Worm (Caenorhabditis elegans) whole organism, mixed stage, embryonic: ENCODE data around the gene csc-1.
A peak's percentile ranks its signal among the peaks of the same experiment; 100 is the strongest.

Experiments
- M03D4.4 ChIP-seq: sonication (generic microtip); optimal IDR thresholded peaks from 2 replicates; lab custom pipeline; 2017; ENCODE audit warnings: mild to moderate bottlenecking, missing genetic modification characterization, missing compliant biosample characterization
- bed-3 ChIP-seq: fragments of 200-800 bp; sonication (Bioruptor generic); optimal IDR thresholded peaks from 3 replicates; lab custom pipeline; 2018; ENCODE audit warnings: mild to moderate bottlenecking, missing genetic modification characterization, moderate library complexity, missing compliant biosample characterization
- blmp-1 ChIP-seq: fragments of 150-350 bp; optimal IDR thresholded peaks from 2 replicates; lab custom pipeline; 2014; ENCODE audit warnings: missing biosample characterization, missing genetic modification characterization
- ceh-39 ChIP-seq: fragments of 150-350 bp; optimal IDR thresholded peaks from 2 replicates; lab custom pipeline; 2014; ENCODE audit warnings: missing biosample characterization, missing genetic modification characterization
- ceh-43 ChIP-seq: fragments of 200-800 bp; sonication (Bioruptor generic); optimal IDR thresholded peaks from 2 replicates; lab custom pipeline; 2018; ENCODE audit warnings: mild to moderate bottlenecking, missing genetic modification characterization, moderate library complexity, missing compliant biosample characterization
- ceh-83 ChIP-seq: fragments of 200-800 bp; sonication (Bioruptor generic); optimal IDR thresholded peaks from 2 replicates; lab custom pipeline; 2018; ENCODE audit warnings: mild to moderate bottlenecking, missing genetic modification characterization, missing compliant biosample characterization
- ces-1 ChIP-seq: fragments of 150-350 bp; optimal IDR thresholded peaks from 2 replicates; lab custom pipeline; 2014; ENCODE audit warnings: missing biosample characterization, missing genetic modification reagents, missing genetic modification characterization
- cnd-1 ChIP-seq: fragments of 200-800 bp; sonication (Bioruptor generic); optimal IDR thresholded peaks from 2 replicates; lab custom pipeline; 2018; ENCODE audit warnings: mild to moderate bottlenecking, missing genetic modification characterization, missing compliant biosample characterization
- drap-1 ChIP-seq: fragments of 200-800 bp; sonication (Bioruptor generic); optimal IDR thresholded peaks from 3 replicates; lab custom pipeline; 2018; ENCODE audit warnings: mild to moderate bottlenecking, missing genetic modification characterization, missing compliant biosample characterization
- elt-1 ChIP-seq: sonication (generic microtip); optimal IDR thresholded peaks from 2 replicates; lab custom pipeline; 2017; ENCODE audit warnings: missing genetic modification characterization, mild to moderate bottlenecking, missing compliant biosample characterization, antibody characterized with exemption, moderate library complexity, borderline replicate concordance; ENCODE audit not compliant: insufficient read depth
- elt-3 ChIP-seq: fragments of 150-350 bp; optimal IDR thresholded peaks from 2 replicates; lab custom pipeline; 2014; ENCODE audit warnings: missing biosample characterization, missing genetic modification characterization
- ham-2 ChIP-seq: fragments of 200-800 bp; sonication (Bioruptor generic); optimal IDR thresholded peaks from 2 replicates; lab custom pipeline; 2018; ENCODE audit warnings: mild to moderate bottlenecking, missing genetic modification characterization, missing compliant biosample characterization
- hlh-1 ChIP-seq: fragments of 150-350 bp; optimal IDR thresholded peaks from 2 replicates; lab custom pipeline; 2014; ENCODE audit warnings: missing biosample characterization, missing genetic modification reagents, missing genetic modification characterization
- lin-13 ChIP-seq: fragments of 150-350 bp; optimal IDR thresholded peaks from 2 replicates; lab custom pipeline; 2014; ENCODE audit warnings: missing biosample characterization, missing genetic modification characterization
- lin-32 ChIP-seq: fragments of 200-800 bp; sonication (Bioruptor generic); optimal IDR thresholded peaks from 2 replicates; lab custom pipeline; 2018; ENCODE audit warnings: mild to moderate bottlenecking, missing genetic modification characterization, missing compliant biosample characterization
- lsy-2 ChIP-seq: fragments of 150-350 bp; optimal IDR thresholded peaks from 2 replicates; lab custom pipeline; 2014; ENCODE audit warnings: missing biosample characterization, missing genetic modification characterization
- mab-5 ChIP-seq: fragments of 150-350 bp; optimal IDR thresholded peaks from 2 replicates; lab custom pipeline; 2014; ENCODE audit warnings: missing biosample characterization, missing genetic modification characterization
- mep-1 ChIP-seq: fragments of 150-350 bp; optimal IDR thresholded peaks from 2 replicates; lab custom pipeline; 2017; ENCODE audit warnings: missing biosample characterization, missing genetic modification reagents, missing genetic modification characterization, inconsistent platforms
- nhr-2 ChIP-seq: fragments of 150-350 bp; optimal IDR thresholded peaks from 2 replicates; lab custom pipeline; 2014; ENCODE audit warnings: missing biosample characterization, missing genetic modification characterization
- nhr-237 ChIP-seq: fragments of 150-350 bp; optimal IDR thresholded peaks from 2 replicates; lab custom pipeline; 2014; ENCODE audit warnings: missing biosample characterization, missing genetic modification characterization
- nhr-76 ChIP-seq: sonication (generic microtip); optimal IDR thresholded peaks from 2 replicates; lab custom pipeline; 2017; ENCODE audit warnings: missing biosample characterization, missing genetic modification characterization
- pha-4 ChIP-seq: fragments of 150-350 bp; optimal IDR thresholded peaks from 2 replicates; lab custom pipeline; 2018; ENCODE audit warnings: missing biosample characterization, missing genetic modification reagents, missing genetic modification characterization
- snpc-4 ChIP-seq: fragments of 150-350 bp; optimal IDR thresholded peaks from 2 replicates; lab custom pipeline; 2014; ENCODE audit warnings: missing biosample characterization, missing genetic modification characterization
- tbx-8 ChIP-seq: fragments of 200-800 bp; sonication (Bioruptor generic); optimal IDR thresholded peaks from 2 replicates; lab custom pipeline; 2018; ENCODE audit warnings: mild to moderate bottlenecking, missing genetic modification characterization, moderate library complexity, missing compliant biosample characterization
- unc-120 ChIP-seq: sonication (generic microtip); optimal IDR thresholded peaks from 2 replicates; lab custom pipeline; 2017; ENCODE audit warnings: missing genetic modification characterization, missing compliant biosample characterization; ENCODE audit not compliant: poor library complexity, severe bottlenecking
- unc-39 ChIP-seq: fragments of 150-350 bp; optimal IDR thresholded peaks from 2 replicates; lab custom pipeline; 2014; ENCODE audit warnings: missing biosample characterization, missing genetic modification characterization
- zip-8 ChIP-seq: fragments of 150-350 bp; optimal IDR thresholded peaks from 2 replicates; lab custom pipeline; 2014; ENCODE audit warnings: missing biosample characterization, missing genetic modification characterization
- ztf-11 ChIP-seq: fragments of 150-350 bp; optimal IDR thresholded peaks from 2 replicates; lab custom pipeline; 2014; ENCODE audit warnings: missing biosample characterization, missing genetic modification characterization

The csc-1 gene

DNA sequence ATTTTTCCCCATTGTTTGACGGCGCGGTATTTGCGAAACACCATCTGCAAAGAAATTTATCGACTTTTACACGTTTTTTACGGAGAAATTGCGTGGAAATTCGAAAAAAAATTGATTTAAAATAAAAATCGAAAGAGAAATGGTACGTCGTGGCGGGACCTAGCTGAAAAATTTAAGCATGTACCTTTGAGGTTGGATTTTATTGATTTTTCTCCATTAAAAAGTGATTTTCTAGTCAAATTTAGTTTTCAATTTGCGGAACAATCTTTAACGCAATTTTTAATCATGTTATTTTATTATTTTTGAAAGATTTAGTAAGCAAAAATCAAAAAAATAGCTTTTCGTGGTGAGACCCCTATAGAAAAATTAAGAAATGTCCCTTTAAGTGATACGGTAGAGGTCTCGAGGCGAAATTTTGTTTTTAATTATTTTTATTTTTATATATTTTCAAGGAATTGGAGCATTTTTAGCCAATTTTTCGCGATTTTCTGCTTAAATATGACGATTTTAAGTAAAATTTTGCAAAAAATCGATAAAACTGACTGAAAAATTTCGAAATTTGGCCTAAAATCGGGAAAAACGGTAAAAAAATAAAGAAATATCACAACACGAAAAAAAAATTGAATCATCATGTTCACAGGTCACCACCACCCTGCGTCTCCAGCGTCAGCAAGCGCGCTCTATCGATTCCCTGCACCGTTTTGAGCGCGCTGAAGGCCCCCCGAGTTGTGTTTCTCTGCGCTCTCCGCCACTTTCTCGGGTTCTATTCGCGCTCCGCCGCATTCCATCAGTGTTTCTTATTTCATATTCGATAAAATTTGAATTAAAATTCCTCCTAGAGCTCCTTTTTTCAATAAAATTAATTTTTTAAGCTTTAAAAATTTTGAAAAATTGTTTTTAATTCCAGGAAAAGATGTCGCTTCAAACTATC, 21.5 kb upstream of the csc-1 start, which contains the start of the genes mrpl-37 and lin-38:
Gene mrpl-37, minus strand, starts transcription at position 51 of the 931 bp plus-strand sequence.
Gene lin-38, plus strand, starts transcription at position 908 of the 931 bp plus-strand sequence.
- TF ChIP-seq nhr-237 (tag; lab: Kevin White, UChicago) (peak; percentile 77), lin-13 (tag; lab: Kevin White, UChicago) (peak; percentile 53), ztf-11 (no peak), unc-120 (peak; percentile 60), pha-4 (peak; percentile 66), drap-1 (no peak), M03D4.4 (tag; lab: Kevin White, UChicago) (no peak), elt-3 (tag; lab: Kevin White, UChicago) (no peak), lsy-2 (tag; lab: Kevin White, UChicago) (peak; percentile 60), tbx-8 (GFP tag; lab: Kevin White, UChicago) (no peak), hlh-1 (tag; lab: Kevin White, UChicago) (peak; percentile 49), ceh-39 (tag; lab: Kevin White, UChicago) (peak; percentile 33), mep-1 (tag; lab: Kevin White, UChicago) (peak; percentile 92), ces-1 (GFP tag; lab: Kevin White, UChicago) (peak; percentile 75), cnd-1 (tag; lab: Kevin White, UChicago) (no peak)

DNA sequence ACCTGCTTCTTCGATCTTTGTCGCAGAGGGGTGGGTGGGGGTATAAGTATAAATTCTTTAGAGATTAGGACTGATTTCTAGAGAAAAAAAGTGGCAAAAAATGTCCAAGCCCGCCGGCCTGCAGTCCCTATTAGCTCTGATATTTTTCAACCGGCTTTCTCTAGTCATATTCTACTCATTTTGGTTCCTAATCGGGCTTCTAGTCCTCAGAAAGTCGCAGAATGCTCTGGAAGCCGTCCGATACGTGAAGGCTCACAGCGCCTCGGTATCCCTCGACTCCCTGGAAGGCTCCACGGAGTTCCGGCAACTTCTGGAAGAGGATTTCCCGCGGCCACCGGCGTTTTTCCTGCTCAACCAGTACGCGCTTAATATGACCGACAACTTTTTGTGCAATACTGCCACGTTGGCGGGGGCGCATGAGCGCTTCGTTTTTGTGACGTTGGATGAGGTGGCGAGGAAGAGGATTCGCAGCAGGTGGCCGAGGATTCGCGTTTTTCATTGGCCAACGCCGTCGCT, 11.0 kb upstream of the csc-1 start, which contains the start of gene Y48E1B.8:
Gene Y48E1B.8, plus strand, starts transcription at position 51 of the 516 bp plus-strand sequence.
- TF ChIP-seq unc-39, result no peak
- no peak for TF ChIP-seq nhr-76 (tag; lab: Kevin White, UChicago)
- no peak for TF ChIP-seq pha-4
- no peak for TF ChIP-seq lin-13 (tag; lab: Kevin White, UChicago)
- no peak for TF ChIP-seq nhr-2 (tag; lab: Kevin White, UChicago)
- TF ChIP-seq mep-1 (tag; lab: Kevin White, UChicago), result no peak
- TF ChIP-seq elt-1 (tag; lab: Kevin White, UChicago), result no peak
- TF ChIP-seq ceh-39 (tag; lab: Kevin White, UChicago), result no peak
- no peak for TF ChIP-seq snpc-4 (tag; lab: Kevin White, UChicago)
- TF ChIP-seq ztf-11, result no peak
- no peak for TF ChIP-seq elt-3 (tag; lab: Kevin White, UChicago)
- TF ChIP-seq blmp-1, result no peak
- no peak for TF ChIP-seq mab-5
- no peak for TF ChIP-seq ceh-83
- no peak for TF ChIP-seq hlh-1 (tag; lab: Kevin White, UChicago)
- no peak for TF ChIP-seq nhr-237 (tag; lab: Kevin White, UChicago)
- TF ChIP-seq ham-2, result no peak
- TF ChIP-seq lin-32 (GFP tag; lab: Kevin White, UChicago), result no peak
- no peak for TF ChIP-seq lsy-2 (tag; lab: Kevin White, UChicago)

DNA sequence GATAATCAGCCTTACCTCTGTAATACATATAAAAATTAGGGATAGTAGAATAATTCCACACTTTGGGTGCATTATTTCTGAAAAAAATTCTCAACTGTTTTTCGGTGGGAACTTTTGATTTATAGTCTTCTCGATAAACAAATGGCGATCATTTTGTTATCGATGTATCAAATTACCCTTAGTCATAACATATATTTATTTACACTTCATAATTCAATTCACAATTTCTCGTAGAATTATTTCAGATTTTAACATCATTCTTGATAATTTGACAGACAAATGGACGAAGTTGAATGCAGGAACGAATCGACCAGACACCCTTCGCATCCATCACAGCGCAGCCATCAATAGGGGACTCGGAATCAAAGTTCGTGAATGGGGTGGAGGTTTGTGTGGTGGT, 6.3 kb upstream of the csc-1 start, which contains the start of gene clec-145:
Gene clec-145, minus strand, starts transcription at position 101 of the 400 bp plus-strand sequence.
- TF ChIP-seq tbx-8 (GFP tag; lab: Kevin White, UChicago) (no peak), mep-1 (tag; lab: Kevin White, UChicago) (no peak), mab-5 (no peak)

DNA sequence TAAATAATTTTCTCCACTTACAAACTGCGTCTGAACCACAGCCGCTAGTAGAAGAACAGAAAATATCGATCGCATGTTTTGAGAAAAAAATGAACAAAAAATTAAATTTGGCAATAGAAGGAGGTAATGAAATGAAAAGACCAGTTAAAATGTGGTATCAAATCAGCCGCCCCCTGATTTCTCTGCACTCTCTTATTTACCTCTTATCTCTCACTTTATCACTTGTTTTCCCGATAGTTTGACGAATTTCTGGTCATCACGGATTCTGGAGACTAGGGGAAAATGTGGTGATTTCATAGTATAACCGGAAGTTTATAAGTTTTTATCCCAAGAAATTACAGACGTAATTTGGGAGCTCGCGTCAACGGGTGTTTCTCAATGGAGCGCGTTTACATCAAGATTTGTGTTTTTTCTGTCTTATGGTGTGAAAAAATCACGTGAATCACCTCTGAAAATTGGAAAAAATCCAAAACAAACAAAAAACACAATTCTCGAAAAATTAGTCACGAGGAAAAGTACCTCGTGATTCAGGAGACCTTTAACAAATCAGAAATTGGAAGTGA, 3.0 kb upstream of the csc-1 start, which contains the start of gene clec-146:
Gene clec-146, minus strand, starts transcription at position 116 of the 563 bp plus-strand sequence.
- TF ChIP-seq hlh-1 (tag; lab: Kevin White, UChicago), result no peak

DNA sequence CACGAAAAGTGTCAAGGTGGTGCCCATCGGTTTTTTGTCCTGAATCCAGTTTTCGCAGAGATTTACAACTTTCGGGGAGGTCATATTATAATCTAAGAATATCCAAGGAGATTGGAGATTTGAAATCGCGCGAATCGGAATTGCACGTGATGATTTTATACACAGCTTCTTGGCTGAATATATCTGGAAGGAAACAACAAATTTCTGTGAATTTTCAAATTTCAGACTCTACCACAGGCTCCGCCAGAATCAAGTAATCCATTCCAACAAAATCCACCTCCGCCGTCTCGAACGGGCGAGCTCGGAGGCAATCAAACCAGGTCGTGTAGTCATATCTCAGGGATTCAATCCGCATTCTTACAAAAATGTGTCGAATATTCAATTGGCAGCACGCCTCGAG, 1.5 kb upstream of the csc-1 start:
- TF ChIP-seq ceh-43 (GFP tag; lab: Kevin White, UChicago) (no peak), M03D4.4 (tag; lab: Kevin White, UChicago) (no peak), tbx-8 (GFP tag; lab: Kevin White, UChicago) (no peak), mab-5 (no peak), bed-3 (GFP tag; lab: Kevin White, UChicago) (no peak), zip-8 (no peak)
